Fruit fly (Drosophila melanogaster) whole organism, wandering third instar larva: Measurements from ENCODE around the gene Creld.

Experiments used
- Abd-B ChIP-seq: fragments of >200 bp; optimal IDR thresholded peaks from 2 replicates; lab custom pipeline; 2017; ENCODE audit warnings: missing biosample characterization, missing genetic modification characterization
- CG9705 ChIP-seq: fragments of 200-800 bp; sonication (Bioruptor generic); optimal IDR thresholded peaks from 2 replicates; lab custom pipeline; 2018; ENCODE audit warnings: missing biosample characterization, mild to moderate bottlenecking, missing genetic modification characterization
- Dfd ChIP-seq: fragments of >200 bp; optimal IDR thresholded peaks from 2 replicates; lab custom pipeline; 2017; ENCODE audit warnings: missing biosample characterization, missing genetic modification characterization
- Dif ChIP-seq: fragments of 200-275, 200-300 bp; sonication (Bioruptor generic); optimal IDR thresholded peaks from 2 replicates; lab custom pipeline; 2018; ENCODE audit warnings: missing biosample characterization, missing genetic modification characterization; ENCODE audit not compliant: partially characterized antibody
- HLH106 ChIP-seq: fragments of 200-800 bp; optimal IDR thresholded peaks from 3 replicates; lab custom pipeline; 2019; ENCODE audit warnings: missing biosample characterization, mild to moderate bottlenecking, missing genetic modification characterization, moderate library complexity
- Hnf4 ChIP-seq: fragments of 200-800 bp; sonication (Bioruptor generic); optimal IDR thresholded peaks from 2 replicates; lab custom pipeline; 2016; ENCODE audit warnings: missing biosample characterization, mild to moderate bottlenecking, missing genetic modification characterization
- Hr83 ChIP-seq: fragments of 200-300 bp; sonication (Bioruptor generic); optimal IDR thresholded peaks from 2 replicates; lab custom pipeline; 2016; ENCODE audit warnings: missing biosample characterization, mild to moderate bottlenecking, missing genetic modification characterization, moderate library complexity; ENCODE audit not compliant: poor library complexity, severe bottlenecking
- Jra ChIP-seq: sonication (Bioruptor generic); optimal IDR thresholded peaks from 2 replicates; lab custom pipeline; 2016; ENCODE audit warnings: missing biosample characterization, missing genetic modification characterization
- N ChIP-seq: fragments of >200 bp; optimal IDR thresholded peaks from 2 replicates; lab custom pipeline; 2018; ENCODE audit warnings: missing biosample characterization, missing external identifiers, missing genetic modification characterization
- OdsH ChIP-seq: fragments of 200-800 bp; sonication (Bioruptor generic); optimal IDR thresholded peaks from 2 replicates; lab custom pipeline; 2016; ENCODE audit warnings: missing biosample characterization, mild to moderate bottlenecking, missing genetic modification characterization
- Rel ChIP-seq, 2 experiments: fragments of 200-800 bp; sonication (Bioruptor generic) in 1 of 2; optimal IDR thresholded peaks; 2 replicates in 1 of 2; 3 replicates in 1 of 2; lab custom pipeline; 2016 to 2019; ENCODE audit warnings: mild to moderate bottlenecking in 2 of 2, missing biosample characterization in 2 of 2, missing genetic modification characterization in 2 of 2, moderate library complexity in 1 of 2
- Sp1 ChIP-seq: fragments of 200-800 bp; sonication (Bioruptor generic); optimal IDR thresholded peaks from 3 replicates; lab custom pipeline; 2019; ENCODE audit warnings: missing biosample characterization, mild to moderate bottlenecking, missing genetic modification characterization, moderate library complexity
- Vsx2 ChIP-seq: fragments of 200-300, 225-300 bp; sonication (Bioruptor generic); optimal IDR thresholded peaks from 2 replicates; lab custom pipeline; 2018; ENCODE audit warnings: missing biosample characterization, missing genetic modification characterization; ENCODE audit not compliant: partially characterized antibody
- br ChIP-seq: fragments of 200-800 bp; sonication (Bioruptor generic); optimal IDR thresholded peaks from 2 replicates; lab custom pipeline; 2016; ENCODE audit warnings: missing biosample characterization, missing genetic modification characterization
- brk ChIP-seq: fragments of 200-800 bp; sonication (Bioruptor generic); optimal IDR thresholded peaks from 2 replicates; lab custom pipeline; 2016; ENCODE audit warnings: missing biosample characterization, mild to moderate bottlenecking, missing genetic modification characterization
- dmrt93B ChIP-seq: fragments of 200-800 bp; sonication (Bioruptor generic); optimal IDR thresholded peaks from 2 replicates; lab custom pipeline; 2018; ENCODE audit warnings: missing biosample characterization, mild to moderate bottlenecking, missing genetic modification characterization
- dsf ChIP-seq: sonication (Bioruptor generic); optimal IDR thresholded peaks from 2 replicates; lab custom pipeline; 2016; ENCODE audit warnings: missing biosample characterization, missing genetic modification characterization, borderline replicate concordance
- ey ChIP-seq: fragments of 200-800 bp; sonication (Bioruptor generic); optimal IDR thresholded peaks from 2 replicates; lab custom pipeline; 2016; ENCODE audit warnings: missing biosample characterization, missing genetic modification characterization
- foxo ChIP-seq, 2 experiments: fragments of 200-800 bp; sonication (Bioruptor generic); optimal IDR thresholded peaks; 2 replicates in 1 of 2; 3 replicates in 1 of 2; lab custom pipeline; 2016 to 2017; ENCODE audit warnings: missing biosample characterization in 2 of 2, missing genetic modification characterization in 2 of 2
- fru ChIP-seq: fragments of 200-800 bp; sonication (Bioruptor generic); optimal IDR thresholded peaks from 3 replicates; lab custom pipeline; 2016; ENCODE audit warnings: missing biosample characterization, mild to moderate bottlenecking, missing genetic modification characterization
- h ChIP-seq: fragments of 200-800 bp; sonication (Bioruptor generic); optimal IDR thresholded peaks from 3 replicates; lab custom pipeline; 2016; ENCODE audit warnings: missing biosample characterization, mild to moderate bottlenecking, missing genetic modification characterization
- jim ChIP-seq: fragments of 175-275, 200-325 bp; sonication (Bioruptor generic); optimal IDR thresholded peaks from 2 replicates; lab custom pipeline; 2016; ENCODE audit warnings: missing biosample characterization, mild to moderate bottlenecking, missing genetic modification characterization
- lola ChIP-seq: fragments of >200 bp; optimal IDR thresholded peaks from 2 replicates; lab custom pipeline; 2017; ENCODE audit warnings: missing biosample characterization, missing genetic modification characterization
- pan ChIP-seq: fragments of >200 bp; optimal IDR thresholded peaks from 2 replicates; lab custom pipeline; 2017
- psq ChIP-seq: fragments of 200-800 bp; sonication (Bioruptor generic); optimal IDR thresholded peaks from 3 replicates; lab custom pipeline; 2017; ENCODE audit warnings: missing biosample characterization, mild to moderate bottlenecking, missing genetic modification characterization, moderate library complexity
- rgr ChIP-seq: fragments of 200-800 bp; sonication (Bioruptor generic); optimal IDR thresholded peaks from 3 replicates; lab custom pipeline; 2016; ENCODE audit warnings: missing biosample characterization, mild to moderate bottlenecking, missing genetic modification characterization
- sage ChIP-seq: fragments of 200-800 bp; sonication (Bioruptor generic); optimal IDR thresholded peaks from 2 replicates; lab custom pipeline; 2016; ENCODE audit warnings: missing biosample characterization, mild to moderate bottlenecking, missing genetic modification characterization
- sv ChIP-seq: fragments of 200-800 bp; sonication (Bioruptor generic); optimal IDR thresholded peaks from 3 replicates; lab custom pipeline; 2016; ENCODE audit warnings: missing biosample characterization, missing genetic modification characterization
- tai ChIP-seq: sonication (Bioruptor generic); optimal IDR thresholded peaks from 2 replicates; lab custom pipeline; 2016; ENCODE audit warnings: missing biosample characterization, missing genetic modification characterization
- usp ChIP-seq: fragments of >200 bp; optimal IDR thresholded peaks from 2 replicates; lab custom pipeline; 2017; ENCODE audit warnings: missing biosample characterization, missing genetic modification characterization
- woc ChIP-seq: sonication (Bioruptor generic); optimal IDR thresholded peaks from 2 replicates; lab custom pipeline; 2016; ENCODE audit warnings: missing biosample characterization, mild to moderate bottlenecking, missing genetic modification characterization

Creld gene

DNA sequence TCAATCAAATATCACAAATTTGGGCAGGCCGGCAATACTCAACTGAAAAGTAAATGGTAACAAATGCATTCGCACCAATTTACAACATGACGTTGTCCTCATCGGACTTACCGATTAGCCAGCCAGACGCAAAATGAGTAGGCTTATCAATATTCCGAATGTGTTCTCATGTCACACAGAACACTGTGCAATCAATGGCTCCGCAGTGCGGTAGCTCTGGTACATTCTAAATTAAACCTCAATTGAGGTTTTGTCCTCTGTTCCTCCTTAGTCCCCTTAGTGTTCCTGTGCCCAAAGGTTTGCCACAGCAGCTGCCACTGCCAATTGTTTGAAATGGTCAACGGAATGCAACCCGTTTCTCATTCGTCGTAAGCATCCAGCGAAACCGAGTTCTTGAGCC lies 23.4 kb upstream of the Creld start:
- TF ChIP-seq ey: no peak
- TF ChIP-seq Sp1 (GFP tag; lab: Kevin White, UChicago): no peak
- TF ChIP-seq Hnf4 (GFP tag; lab: Kevin White, UChicago): no peak
- no peak for TF ChIP-seq foxo (GFP tag; optimal IDR thresholded peaks at IDR 0.05; lab: Kevin White, UChicago)
- TF ChIP-seq N (GFP tag; lab: Kevin White, UChicago): no peak
- TF ChIP-seq h (GFP tag; lab: Kevin White, UChicago): no peak
- no peak for TF ChIP-seq Dif (GFP tag; lab: Kevin White, UChicago)
- no peak for TF ChIP-seq jim
- TF ChIP-seq, all 38 proteins: peak for 0

DNA sequence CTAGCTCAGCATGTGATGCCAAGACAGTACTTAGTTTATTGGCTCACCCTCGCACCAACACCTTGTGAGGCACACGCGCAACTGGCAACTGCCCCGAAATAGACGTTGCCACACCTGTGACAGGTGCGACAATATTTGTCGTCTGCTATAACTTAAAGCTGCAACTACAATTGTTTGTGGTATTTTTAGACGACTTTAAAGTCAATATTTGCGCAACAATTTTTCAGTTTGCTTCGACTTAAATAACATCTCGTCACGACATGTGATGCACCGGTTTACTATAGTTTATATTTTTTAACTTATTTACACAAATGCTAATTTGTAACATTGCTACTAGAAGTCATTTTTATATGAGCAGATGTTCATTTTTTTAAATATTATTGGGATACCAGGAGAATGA lies 21.0 kb upstream of the Creld start:
- TF ChIP-seq OdsH (GFP tag; lab: Kevin White, UChicago) (peak; percentile 55), Hnf4 (GFP tag; lab: Kevin White, UChicago) (peak; percentile 70), psq (peak; percentile 24), CG9705 (GFP tag; lab: Kevin White, UChicago) (no peak), h (GFP tag; lab: Kevin White, UChicago) (peak; percentile 80), woc (GFP tag; lab: Kevin White, UChicago) (peak; percentile 12), br (GFP tag; lab: Kevin White, UChicago) (peak; percentile 68), brk (GFP tag; lab: Kevin White, UChicago) (peak; percentile 74), Jra (peak; percentile 10), sage (GFP tag; lab: Kevin White, UChicago) (peak; percentile 53), tai (GFP tag; lab: Kevin White, UChicago) (peak; percentile 46), rgr (GFP tag; lab: Kevin White, UChicago) (peak; percentile 69), Hr83 (GFP tag; lab: Kevin White, UChicago) (peak; percentile 80), usp (GFP tag; lab: Kevin White, UChicago) (no peak), N (GFP tag; lab: Kevin White, UChicago) (no peak), dmrt93B (no peak), Dfd (no peak), Rel (GFP tag; optimal IDR thresholded peaks at IDR 0.05; lab: Kevin White, UChicago) (peak; percentile 36), Rel (tag; optimal IDR thresholded peaks at IDR 0.05; lab: Kevin White, UChicago) (peak; percentile 20), dsf (GFP tag; lab: Kevin White, UChicago) (no peak), Sp1 (GFP tag; lab: Kevin White, UChicago) (peak; percentile 56), foxo (GFP tag; optimal IDR thresholded peaks at IDR 0.05; lab: Kevin White, UChicago) (peak in 1 of 2 experiments; percentile 38), sv (GFP tag; lab: Kevin White, UChicago) (no peak), ey (peak; percentile 5), jim (no peak), Abd-B (no peak), fru (peak; percentile 59), HLH106 (tag; lab: Kevin White, UChicago) (peak; percentile 5), Dif (GFP tag; lab: Kevin White, UChicago) (no peak)

dm6 chr2L:82080-82479 lies 20.1 kb upstream of the Creld start:
- no peak for TF ChIP-seq Abd-B
- no peak for TF ChIP-seq dsf (GFP tag; lab: Kevin White, UChicago)
- no peak for TF ChIP-seq psq
- TF ChIP-seq N (GFP tag; lab: Kevin White, UChicago): no peak
- no peak for TF ChIP-seq tai (GFP tag; lab: Kevin White, UChicago)
- no peak for TF ChIP-seq Rel (GFP tag; optimal IDR thresholded peaks at IDR 0.05; lab: Kevin White, UChicago)
- no peak for TF ChIP-seq Rel (tag; optimal IDR thresholded peaks at IDR 0.05; lab: Kevin White, UChicago)

DNA sequence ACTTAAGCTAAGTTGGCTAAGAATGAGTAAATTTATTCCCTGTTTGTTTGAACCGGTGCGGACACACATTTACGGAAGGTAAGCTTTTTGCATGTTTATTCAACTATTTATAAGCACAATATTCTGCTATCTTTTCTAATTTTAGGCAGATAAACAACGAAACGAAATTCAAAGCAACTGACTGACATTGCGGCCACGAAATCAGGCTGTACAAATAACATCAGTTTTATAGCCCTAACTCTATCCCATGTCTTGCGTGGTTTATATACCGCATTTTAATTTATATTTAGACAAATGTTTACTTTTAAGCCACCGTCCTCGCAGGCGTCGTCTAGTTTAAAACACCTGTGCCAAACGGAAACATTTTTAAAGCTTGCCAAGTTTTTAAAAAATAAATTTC lies 17.1 kb upstream of the Creld start:
- TF ChIP-seq dmrt93B: no peak
- TF ChIP-seq h (GFP tag; lab: Kevin White, UChicago): no peak
- TF ChIP-seq Vsx2 (GFP tag; lab: Kevin White, UChicago): no peak
- no peak for TF ChIP-seq psq
- TF ChIP-seq jim: no peak
- TF ChIP-seq HLH106 (tag; lab: Kevin White, UChicago): no peak
- TF ChIP-seq Abd-B: no peak
- TF ChIP-seq pan: no peak
- TF ChIP-seq lola: no peak
- TF ChIP-seq sage (GFP tag; lab: Kevin White, UChicago): no peak
- TF ChIP-seq Rel (GFP tag; optimal IDR thresholded peaks at IDR 0.05; lab: Kevin White, UChicago): no peak
- no peak for TF ChIP-seq Rel (tag; optimal IDR thresholded peaks at IDR 0.05; lab: Kevin White, UChicago)
- no peak for TF ChIP-seq fru
